Fruit fly (Drosophila melanogaster) whole organism: ENCODE measurements around the gene GILT2.

Experiments used
- Dll ChIP-seq: fragments of >200 bp; optimal IDR thresholded peaks from 2 replicates; lab custom pipeline; 2017
- psq ChIP-seq: fragments of >200 bp; optimal IDR thresholded peaks from 2 replicates; lab custom pipeline; 2017
- usp ChIP-seq: fragments of >200 bp; optimal IDR thresholded peaks from 2 replicates; lab custom pipeline; 2017; ENCODE audit warnings: missing biosample characterization, missing genetic modification characterization, mixed read lengths

- TF ChIP-seq Dll (lab: Kevin White, UChicago): no peak
- TF ChIP-seq psq (lab: Kevin White, UChicago): no peak
- TF ChIP-seq usp (GFP tag; lab: Kevin White, UChicago): no peak
Measured at dm6 chr3R:23667451-23667850, 11.2 kb upstream of the GILT2 start.
